Fruit fly (Drosophila melanogaster) whole organism, embryonic: ENCODE results near the gene CG14300.
A peak's percentile ranks its signal among the peaks of the same experiment; 100 is the strongest.

ENCODE experiments used
- CG10147 ChIP-seq: fragments of 200-800 bp; sonication (Bioruptor generic); optimal IDR thresholded peaks from 2 replicates; lab custom pipeline; 2019; ENCODE audit warnings: missing biosample characterization, mild to moderate bottlenecking, missing genetic modification characterization, moderate library complexity
- CG10267 ChIP-seq: fragments of 200-800 bp; sonication (Bioruptor generic); optimal IDR thresholded peaks from 2 replicates; lab custom pipeline; 2018; ENCODE audit warnings: missing biosample characterization, mild to moderate bottlenecking, missing genetic modification characterization, moderate library complexity
- CG11560 ChIP-seq: fragments of 200-800 bp; sonication (Bioruptor generic); IDR thresholded peaks from 3 replicates; pipeline ENCODE4 v1.3.6; 2022; ENCODE audit warnings: missing biosample characterization, missing genetic modification characterization
- CG11696 ChIP-seq: fragments of 200-800 bp; sonication (Bioruptor generic); IDR thresholded peaks from 2 replicates; pipeline ENCODE4 v1.3.6; 2022; ENCODE audit warnings: missing biosample characterization, missing genetic modification characterization
- CG13296 ChIP-seq: fragments of 200-800 bp; sonication (Bioruptor generic); optimal IDR thresholded peaks from 3 replicates; lab custom pipeline; 2018; ENCODE audit warnings: missing biosample characterization, mild to moderate bottlenecking, missing genetic modification characterization
- CG13894 ChIP-seq: fragments of 200-800 bp; sonication (Bioruptor generic); optimal IDR thresholded peaks from 3 replicates; lab custom pipeline; 2018; ENCODE audit warnings: missing biosample characterization, mild to moderate bottlenecking, missing genetic modification characterization, moderate library complexity
- CG16815 ChIP-seq: fragments of 200-800 bp; sonication (Bioruptor generic); optimal IDR thresholded peaks from 3 replicates; lab custom pipeline; 2017; ENCODE audit warnings: missing biosample characterization, mild to moderate bottlenecking, missing genetic modification characterization
- CG17186 ChIP-seq: fragments of 200-800 bp; sonication (Bioruptor generic); optimal IDR thresholded peaks from 3 replicates; lab custom pipeline; 2017; ENCODE audit warnings: missing biosample characterization, missing genetic modification reagents, missing genetic modification characterization
- CG17829 ChIP-seq: fragments of 200-800 bp; optimal IDR thresholded peaks from 2 replicates; lab custom pipeline; 2019; ENCODE audit warnings: missing biosample characterization, mild to moderate bottlenecking, missing genetic modification characterization, moderate library complexity
- CG18011 ChIP-seq: fragments of 200-800 bp; sonication (Bioruptor generic); optimal IDR thresholded peaks from 2 replicates; lab custom pipeline; 2017; ENCODE audit warnings: missing biosample characterization, missing genetic modification characterization, mild to moderate bottlenecking, moderate library complexity, missing genotype
- CG31388 ChIP-seq: fragments of 200-800 bp; sonication (Bioruptor generic); optimal IDR thresholded peaks from 2 replicates; lab custom pipeline; 2016; ENCODE audit warnings: missing biosample characterization, missing genetic modification characterization
- CG34376 ChIP-seq: fragments of 200-800 bp; sonication (Bioruptor generic); optimal IDR thresholded peaks from 2 replicates; lab custom pipeline; 2018; ENCODE audit warnings: missing biosample characterization, mild to moderate bottlenecking, missing genetic modification characterization
- CG5180 ChIP-seq: fragments of 200-800 bp; sonication (Bioruptor generic); optimal IDR thresholded peaks from 3 replicates; lab custom pipeline; 2017; ENCODE audit warnings: missing biosample characterization, missing genetic modification characterization, mild to moderate bottlenecking, moderate library complexity, missing genetic modification reagents
- CG6254 ChIP-seq: fragments of 200-800 bp; sonication (Bioruptor generic); optimal IDR thresholded peaks from 3 replicates; lab custom pipeline; 2017; ENCODE audit warnings: mild to moderate bottlenecking, missing biosample characterization, missing genetic modification reagents, missing genetic modification characterization
- CG6689 ChIP-seq: fragments of 200-800 bp; sonication (Bioruptor generic); IDR thresholded peaks from 2 replicates; pipeline ENCODE4 v1.3.6; 2022; ENCODE audit warnings: missing biosample characterization, missing genetic modification characterization
- CG7357 ChIP-seq: fragments of 200-800 bp; sonication (Bioruptor generic); IDR thresholded peaks from 3 replicates; pipeline ENCODE4 v1.3.6; 2022; ENCODE audit warnings: missing biosample characterization, missing genetic modification characterization
- CG8765 ChIP-seq: fragments of 200-800 bp; sonication (Bioruptor generic); IDR thresholded peaks from 2 replicates; pipeline ENCODE4 v1.3.6; 2022; ENCODE audit warnings: missing biosample characterization, missing genetic modification characterization
- CHES-1-like ChIP-seq: fragments of 200-800 bp; sonication (Bioruptor generic); optimal IDR thresholded peaks from 2 replicates; lab custom pipeline; 2016; ENCODE audit warnings: missing biosample characterization, missing genetic modification characterization
- Doc3 ChIP-seq: fragments of 200-800 bp; sonication (Bioruptor generic); IDR thresholded peaks from 3 replicates; pipeline ENCODE4 v1.3.6; 2022; ENCODE audit warnings: missing biosample characterization, missing genetic modification characterization; ENCODE audit not compliant: partially characterized antibody
- E2f2 ChIP-seq: fragments of 200-800 bp; sonication (Bioruptor generic); IDR thresholded peaks from 2 replicates; pipeline ENCODE4 v1.3.6; 2022; ENCODE audit warnings: missing biosample characterization, missing genetic modification characterization
- Gug ChIP-seq: fragments of 200-800 bp; sonication (Bioruptor generic); IDR thresholded peaks from 4 replicates; pipeline ENCODE4 v1.3.6; 2022; ENCODE audit warnings: missing biosample characterization, missing genetic modification characterization
- HLH54F ChIP-seq: fragments of 200-800 bp; sonication (Bioruptor generic); optimal IDR thresholded peaks from 3 replicates; lab custom pipeline; 2016; ENCODE audit warnings: missing biosample characterization, missing genetic modification characterization
- Hmr ChIP-seq: fragments of 200-800 bp; sonication (Bioruptor generic); optimal IDR thresholded peaks from 3 replicates; lab custom pipeline; 2017; ENCODE audit warnings: mild to moderate bottlenecking, missing biosample characterization, missing genetic modification reagents, missing genetic modification characterization
- Ptx1 ChIP-seq: fragments of 200-800 bp; sonication (Bioruptor generic); IDR thresholded peaks from 2 replicates; pipeline ENCODE4 v1.3.6; 2022; ENCODE audit warnings: missing biosample characterization, missing genetic modification characterization
- Sox100B ChIP-seq: fragments of 200-800 bp; sonication (Bioruptor generic); optimal IDR thresholded peaks from 3 replicates; lab custom pipeline; 2018; ENCODE audit warnings: missing biosample characterization, mild to moderate bottlenecking, missing genetic modification characterization
- Sry-β ChIP-seq: fragments of 200-800 bp; sonication (Bioruptor generic); optimal IDR thresholded peaks from 2 replicates; lab custom pipeline; 2018; ENCODE audit warnings: missing biosample characterization, mild to moderate bottlenecking, missing genetic modification characterization, moderate library complexity
- amos ChIP-seq: fragments of 200-800 bp; sonication (Bioruptor generic); IDR thresholded peaks from 2 replicates; pipeline ENCODE4 v1.3.6; 2022; ENCODE audit warnings: missing biosample characterization, missing genetic modification characterization; ENCODE audit not compliant: partially characterized antibody
- bowl ChIP-seq: fragments of 200-800 bp; sonication (Bioruptor generic); IDR thresholded peaks from 2 replicates; pipeline ENCODE4 v1.3.6; 2022; ENCODE audit warnings: missing biosample characterization, missing genetic modification characterization
- dmrt99B ChIP-seq: fragments of 200-800 bp; sonication (Bioruptor generic); optimal IDR thresholded peaks from 2 replicates; lab custom pipeline; 2018; ENCODE audit warnings: missing biosample characterization, mild to moderate bottlenecking, missing genetic modification characterization, moderate library complexity
- dpn ChIP-seq, 2 experiments: fragments of 200-800 bp; sonication (Bioruptor generic); optimal IDR thresholded peaks; 3 replicates each; lab custom pipeline; 2016; ENCODE audit warnings: missing biosample characterization in 2 of 2, missing genetic modification characterization in 2 of 2
- dysf ChIP-seq: fragments of 200-800 bp; sonication (Bioruptor generic); IDR thresholded peaks from 3 replicates; pipeline ENCODE4 v1.3.6; 2022; ENCODE audit warnings: missing biosample characterization, missing genetic modification characterization
- ftz-f1 ChIP-seq: fragments of 200-800 bp; sonication (Bioruptor generic); optimal IDR thresholded peaks from 2 replicates; lab custom pipeline; 2016; ENCODE audit warnings: missing biosample characterization, missing genetic modification characterization
- gcm2 ChIP-seq: fragments of 200-800 bp; sonication (Bioruptor generic); optimal IDR thresholded peaks from 2 replicates; lab custom pipeline; 2016; ENCODE audit warnings: missing biosample characterization, missing genetic modification characterization
- gt ChIP-seq: fragments of 200-800 bp; sonication (Bioruptor generic); IDR thresholded peaks from 2 replicates; pipeline ENCODE4 v1.3.6; 2022; ENCODE audit warnings: missing biosample characterization, missing genetic modification characterization
- h ChIP-seq: fragments of >200 bp; optimal IDR thresholded peaks from 2 replicates; lab custom pipeline; 2017
- hb ChIP-seq: fragments of 200-800 bp; sonication (Bioruptor generic); IDR thresholded peaks from 3 replicates; pipeline ENCODE4 v1.3.6; 2022; ENCODE audit warnings: missing biosample characterization, missing genetic modification characterization; ENCODE audit not compliant: partially characterized antibody
- lilli ChIP-seq: fragments of 200-800 bp; sonication (Bioruptor generic); optimal IDR thresholded peaks from 3 replicates; lab custom pipeline; 2016; ENCODE audit warnings: missing biosample characterization, missing genetic modification characterization
- lola ChIP-seq, 3 experiments: fragments of >200 bp in 2 of 3; fragments of 200-800 bp in 1 of 3; sonication (Bioruptor generic) in 1 of 3; optimal IDR thresholded peaks; 2 replicates each; lab custom pipeline; 2017 to 2019; ENCODE audit warnings: missing biosample characterization in 3 of 3, missing genetic modification characterization in 3 of 3, mild to moderate bottlenecking in 1 of 3, moderate library complexity in 1 of 3
- nau ChIP-seq: fragments of 200-800 bp; sonication (Bioruptor generic); optimal IDR thresholded peaks from 3 replicates; lab custom pipeline; 2017; ENCODE audit warnings: missing biosample characterization, mild to moderate bottlenecking, missing genetic modification characterization, missing genetic modification reagents
- nerfin-2 ChIP-seq: fragments of 200-800 bp; sonication (Bioruptor generic); IDR thresholded peaks from 2 replicates; pipeline ENCODE4 v1.3.6; 2022; ENCODE audit warnings: missing biosample characterization, missing genetic modification characterization; ENCODE audit not compliant: partially characterized antibody
- odd ChIP-seq: fragments of 200-800 bp; sonication (Bioruptor generic); optimal IDR thresholded peaks from 2 replicates; lab custom pipeline; 2017; ENCODE audit warnings: missing biosample characterization, mild to moderate bottlenecking, missing genetic modification characterization
- phol ChIP-seq: fragments of 200-800 bp; sonication (Bioruptor generic); optimal IDR thresholded peaks from 3 replicates; lab custom pipeline; 2018; ENCODE audit warnings: missing biosample characterization, mild to moderate bottlenecking, missing genetic modification characterization, moderate library complexity
- sc ChIP-seq, 3 experiments: fragments of >200 bp in 2 of 3; fragments of 200-800 bp in 1 of 3; sonication (Bioruptor generic) in 1 of 3; optimal IDR thresholded peaks; 2 replicates in 2 of 3; 3 replicates in 1 of 3; lab custom pipeline; 2017; ENCODE audit warnings: mild to moderate bottlenecking in 1 of 3, missing biosample characterization in 1 of 3, missing genetic modification characterization in 1 of 3, missing genetic modification reagents in 1 of 3
- schlank ChIP-seq: fragments of 200-800 bp; sonication (Bioruptor generic); optimal IDR thresholded peaks from 2 replicates; lab custom pipeline; 2018; ENCODE audit warnings: missing biosample characterization, mild to moderate bottlenecking, missing genetic modification characterization
- sim ChIP-seq: fragments of 200-800 bp; sonication (Bioruptor generic); IDR thresholded peaks from 2 replicates; pipeline ENCODE4 v1.3.6; 2022; ENCODE audit warnings: missing biosample characterization, missing genetic modification characterization
- sqz ChIP-seq: fragments of 200-800 bp; sonication (Bioruptor generic); optimal IDR thresholded peaks from 3 replicates; lab custom pipeline; 2018; ENCODE audit warnings: missing biosample characterization, mild to moderate bottlenecking, missing genetic modification characterization
- tna ChIP-seq: fragments of 200-800 bp; sonication (Bioruptor generic); IDR thresholded peaks from 2 replicates; pipeline ENCODE4 v1.3.6; 2022; ENCODE audit warnings: missing biosample characterization, missing genetic modification characterization; ENCODE audit not compliant: partially characterized antibody
- ttk ChIP-seq: fragments of 200-800 bp; sonication (Bioruptor generic); IDR thresholded peaks from 2 replicates; pipeline ENCODE4 v2.1.2; 2022; ENCODE audit warnings: missing biosample characterization, missing genetic modification characterization

CG14300 gene

DNA sequence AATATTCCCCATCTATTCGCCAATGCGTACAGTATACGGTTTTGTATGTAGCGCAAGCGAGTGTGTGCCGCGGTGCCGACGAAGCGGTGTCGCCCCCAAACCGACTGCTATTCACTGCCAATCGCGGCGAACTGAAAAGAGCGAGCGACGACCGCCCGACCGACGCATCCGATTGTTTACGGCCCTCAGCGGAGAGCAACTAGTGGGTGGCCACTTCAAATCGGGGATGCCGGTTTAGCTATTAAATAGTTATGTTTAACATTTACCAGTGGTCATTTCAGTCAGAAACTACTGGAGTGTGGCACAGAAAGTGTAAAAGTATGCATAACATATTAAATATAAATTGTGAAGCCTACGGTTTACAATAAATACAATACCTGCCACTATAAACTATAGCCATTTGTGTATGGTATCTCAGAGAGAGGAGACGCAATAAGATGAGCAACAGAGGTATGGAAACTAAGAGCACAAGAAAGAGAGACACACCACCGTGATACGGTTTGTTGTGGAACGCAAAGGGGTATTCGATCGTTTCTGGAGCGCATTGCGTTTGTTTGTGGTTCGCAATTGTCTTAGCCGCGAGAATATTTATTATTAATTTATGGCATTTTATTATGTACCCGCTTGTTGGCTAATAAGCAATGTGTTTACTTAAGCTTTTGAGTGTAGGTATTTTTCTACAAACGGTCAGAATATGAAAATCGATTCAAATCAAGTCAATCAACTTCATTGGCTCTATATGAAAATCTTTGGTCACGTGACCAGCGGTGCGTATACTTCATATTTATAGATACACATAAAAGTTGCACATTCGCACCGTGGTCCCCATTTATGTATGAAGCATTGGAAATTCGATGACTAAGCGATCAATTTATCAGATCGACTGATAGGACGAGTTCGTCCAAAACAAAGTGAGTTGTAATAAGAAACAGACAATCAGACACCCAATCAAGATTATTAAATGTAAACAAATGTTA lies 46.8 kb upstream of the CG14300 start (continued):
- 0 out of 2 replicates have a peak, but pooled peaks have one; percentile 7 for TF ChIP-seq E2f2 (GFP tag; lab: Robert Waterston, UW)
- no peak for TF ChIP-seq HLH54F (GFP tag; lab: Kevin White, UChicago)
- TF ChIP-seq Hmr (GFP tag; lab: Kevin White, UChicago), result no peak
- TF ChIP-seq Ptx1, result no peak
- TF ChIP-seq lola (GFP tag; optimal IDR thresholded peaks at IDR 0.05; lab: Kevin White, UChicago), result no peak
- TF ChIP-seq CG6689, result no peak
- TF ChIP-seq sc (optimal IDR thresholded peaks at IDR 0.05; lab: Kevin White, UChicago), result no peak
- TF ChIP-seq sc (GFP tag; optimal IDR thresholded peaks at IDR 0.05; lab: Kevin White, UChicago), result no peak
- TF ChIP-seq ftz-f1 (GFP tag; lab: Kevin White, UChicago), result peak; percentile 12
- peak; percentile 30 for TF ChIP-seq CG13296
- no peak for TF ChIP-seq bowl (GFP tag; lab: Robert Waterston, UW)
- TF ChIP-seq CG13894 (tag; lab: Kevin White, UChicago), result no peak
- TF ChIP-seq gt (GFP tag; lab: Robert Waterston, UW), result no peak
- TF ChIP-seq CG11696 (GFP tag; lab: Robert Waterston, UW), result no peak
- TF ChIP-seq CG6254, result no peak
- no peak for TF ChIP-seq CG16815 (GFP tag; lab: Kevin White, UChicago)
- TF ChIP-seq CG17186 (GFP tag; lab: Kevin White, UChicago), result no peak
- no peak for TF ChIP-seq CG17829 (tag; lab: Kevin White, UChicago)
- TF ChIP-seq nerfin-2 (GFP tag; lab: Robert Waterston, UW), result no peak
- no peak for TF ChIP-seq dpn (GFP tag; optimal IDR thresholded peaks at IDR 0.05; lab: Kevin White, UChicago)
- TF ChIP-seq CG31388 (GFP tag; lab: Kevin White, UChicago), result no peak
- no peak for TF ChIP-seq CG11560 (tag; lab: Robert Waterston, UW)
- no peak for TF ChIP-seq CG34376 (GFP tag; lab: Kevin White, UChicago)
- TF ChIP-seq CG8765 (GFP tag; lab: Robert Waterston, UW), result no peak
- no peak for TF ChIP-seq sqz (GFP tag; lab: Kevin White, UChicago)
- no peak for TF ChIP-seq nau (GFP tag; lab: Kevin White, UChicago)
- TF ChIP-seq CG18011 (GFP tag; lab: Kevin White, UChicago), result no peak
- TF ChIP-seq dmrt99B, result no peak
- TF ChIP-seq Gug, result no peak
- TF ChIP-seq CG10147 (GFP tag; lab: Kevin White, UChicago), result peak; percentile 33
- TF ChIP-seq sim (GFP tag; lab: Robert Waterston, UW), result no peak
- no peak for TF ChIP-seq CG5180 (GFP tag; lab: Kevin White, UChicago)
- no peak for TF ChIP-seq dysf (GFP tag; lab: Robert Waterston, UW)
- no peak for TF ChIP-seq CG10267
- no peak for TF ChIP-seq hb
- no peak for TF ChIP-seq lilli
- TF ChIP-seq h (lab: Kevin White, UChicago), result no peak
- peak; percentile 98 for TF ChIP-seq Sry-β (GFP tag; lab: Kevin White, UChicago)
- no peak for TF ChIP-seq schlank (tag; lab: Kevin White, UChicago)
- TF ChIP-seq Sox100B, result peak; percentile 2
- peak; percentile 49; the same call in 1 of the 2 replicates for TF ChIP-seq amos (GFP tag; lab: Robert Waterston, UW)
- TF ChIP-seq CHES-1-like, result no peak
- no peak for TF ChIP-seq Doc3 (GFP tag; lab: Robert Waterston, UW)
- no peak for TF ChIP-seq odd (GFP tag; lab: Kevin White, UChicago)
- TF ChIP-seq tna (GFP tag; lab: Robert Waterston, UW), result no peak
- TF ChIP-seq phol (tag; lab: Kevin White, UChicago), result no peak
- no peak for TF ChIP-seq gcm2 (GFP tag; lab: Kevin White, UChicago)
- TF ChIP-seq CG7357 (GFP tag; lab: Robert Waterston, UW), result no peak
- no peak for TF ChIP-seq ttk (GFP tag; lab: Robert Waterston, UW)
